Worm (Caenorhabditis elegans) whole organism, L2 larva: ENCODE data around the gene irld-42.

ENCODE experiments used
- aly-2 ChIP-seq: fragments of 150-350 bp; optimal IDR thresholded peaks from 2 replicates; lab custom pipeline; 2014; ENCODE audit warnings: missing biosample characterization, missing genetic modification characterization
- nhr-11 ChIP-seq: fragments of 150-350 bp; optimal IDR thresholded peaks from 2 replicates; lab custom pipeline; 2014; ENCODE audit warnings: missing biosample characterization, missing genetic modification characterization
- nhr-12 ChIP-seq: fragments of 150-350 bp; optimal IDR thresholded peaks from 2 replicates; lab custom pipeline; 2014; ENCODE audit warnings: missing biosample characterization, missing genetic modification characterization
- nhr-77 ChIP-seq: fragments of 150-350 bp; optimal IDR thresholded peaks from 2 replicates; lab custom pipeline; 2014; ENCODE audit warnings: missing biosample characterization, missing genetic modification characterization

- TF ChIP-seq nhr-12 (no peak), nhr-77 (no peak), nhr-11 (tag; lab: Kevin White, UChicago) (no peak), aly-2 (tag; lab: Kevin White, UChicago) (no peak)
These were observed at the start of gene irld-42 for ce11 chrV:1668216-1668615.
